Fruit fly (Drosophila melanogaster): ENCODE measurements around the gene spn-D.

spn-D gene

DNA sequence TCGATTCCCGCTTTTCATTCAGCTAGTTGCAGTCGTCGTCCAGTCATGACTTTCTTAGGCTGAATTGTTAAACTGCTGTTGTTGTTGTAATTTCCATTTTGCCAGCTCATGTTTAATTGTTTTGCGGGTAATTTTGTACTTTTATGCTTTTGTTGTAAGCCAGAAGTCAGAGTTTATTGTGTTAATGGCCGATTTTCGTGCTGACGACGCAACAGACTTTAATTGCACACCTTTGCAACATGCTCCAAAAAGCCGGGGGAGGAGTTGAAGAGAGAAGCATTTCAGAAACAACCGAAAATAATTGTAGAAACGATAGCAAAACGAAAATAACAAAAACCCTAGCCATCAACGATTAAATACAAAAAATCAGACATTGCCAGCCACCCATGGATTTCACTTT is 26.8 kb upstream of the spn-D start:
- TF ChIP-seq Eip93F (GFP tag; optimal IDR thresholded peaks at IDR 0.05) (no peak), Met (GFP tag; optimal IDR thresholded peaks at IDR 0.05) (no peak), CG9139 (GFP tag; optimal IDR thresholded peaks at IDR 0.05) (no peak), vri (GFP tag; optimal IDR thresholded peaks at IDR 0.05) (no peak), OdsH (GFP tag; optimal IDR thresholded peaks at IDR 0.05) (no peak), Smox (GFP tag; optimal IDR thresholded peaks at IDR 0.05) (no peak), Hr4 (GFP tag; optimal IDR thresholded peaks at IDR 0.05) (no peak), Eip75B (GFP tag; optimal IDR thresholded peaks at IDR 0.05) (no peak), salr (GFP tag; optimal IDR thresholded peaks at IDR 0.05) (no peak), CG7368 (GFP tag; optimal IDR thresholded peaks at IDR 0.05) (no peak)

DNA sequence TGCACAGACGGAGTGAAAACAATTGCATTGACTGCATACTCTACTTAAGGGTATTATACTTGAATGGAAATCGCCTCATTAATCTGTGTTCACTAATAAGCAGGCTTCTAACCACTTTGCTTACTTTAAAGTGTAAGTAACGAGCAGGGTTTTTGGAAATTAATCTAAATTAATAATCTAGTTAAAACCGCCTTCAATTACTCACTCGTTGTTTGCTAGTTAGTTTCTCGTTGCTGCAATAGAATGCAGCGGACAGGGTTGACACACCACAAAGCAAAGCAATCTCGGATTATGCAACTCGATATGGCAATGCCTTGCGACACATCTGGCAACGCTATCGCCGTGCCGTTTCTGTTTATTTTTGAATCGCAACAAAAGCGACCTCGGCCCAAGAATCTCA is 25.6 kb upstream of the spn-D start:
- peak; percentile 60 for TF ChIP-seq CG8319 (GFP tag; optimal IDR thresholded peaks at IDR 0.05)
- TF ChIP-seq CG11294 (GFP tag; IDR thresholded peaks at IDR 0.05), result no peak
- TF ChIP-seq CG10669 (GFP tag; optimal IDR thresholded peaks at IDR 0.05), result peak; percentile 68
- peak; percentile 37 for TF ChIP-seq CG10631 (GFP tag; optimal IDR thresholded peaks at IDR 0.05)
- TF ChIP-seq topi (GFP tag; optimal IDR thresholded peaks at IDR 0.05), result peak; percentile 80
- peak; percentile 26 for TF ChIP-seq spab (GFP tag; optimal IDR thresholded peaks at IDR 0.05)
- peak in 1 of 2 experiments; percentile 55 for TF ChIP-seq ss (GFP tag; optimal IDR thresholded peaks at IDR 0.05)
- no peak for TF ChIP-seq Gug (GFP tag; IDR thresholded peaks at IDR 0.05)
- peak; percentile 62 for TF ChIP-seq Eip93F (GFP tag; optimal IDR thresholded peaks at IDR 0.05)
- peak; percentile 39 for TF ChIP-seq Ets96B (tag; optimal IDR thresholded peaks at IDR 0.05)
- TF ChIP-seq net (GFP tag; optimal IDR thresholded peaks at IDR 0.05), result peak; percentile 38
- TF ChIP-seq vri (GFP tag; optimal IDR thresholded peaks at IDR 0.05), result peak; percentile 49
- TF ChIP-seq acj6 (GFP tag; optimal IDR thresholded peaks at IDR 0.05), result peak; percentile 62
- no peak for TF ChIP-seq Lpt (GFP tag; optimal IDR thresholded peaks at IDR 0.05)
- TF ChIP-seq CG31627 (GFP tag; optimal IDR thresholded peaks at IDR 0.05), result peak; percentile 78
- peak; percentile 69 for TF ChIP-seq CG6792 (GFP tag; optimal IDR thresholded peaks at IDR 0.05)
- TF ChIP-seq Hr39 (GFP tag; optimal IDR thresholded peaks at IDR 0.05), result peak; percentile 69
- TF ChIP-seq Eip75B (GFP tag; optimal IDR thresholded peaks at IDR 0.05), result peak; percentile 75
- no peak for TF ChIP-seq CG8119 (GFP tag; IDR thresholded peaks at IDR 0.05)
- TF ChIP-seq fd59A (GFP tag; optimal IDR thresholded peaks at IDR 0.05), result peak; percentile 13
- TF ChIP-seq Hr4 (GFP tag; optimal IDR thresholded peaks at IDR 0.05), result peak; percentile 54
- peak; percentile 75 for TF ChIP-seq esn (GFP tag; optimal IDR thresholded peaks at IDR 0.05)
- TF ChIP-seq Sox15 (GFP tag; optimal IDR thresholded peaks at IDR 0.05), result peak; percentile 82
- TF ChIP-seq lz (GFP tag; optimal IDR thresholded peaks at IDR 0.05), result peak; percentile 82
- peak; percentile 69 for TF ChIP-seq Met (GFP tag; optimal IDR thresholded peaks at IDR 0.05)
- peak; percentile 3 for TF ChIP-seq CG16779 (tag; optimal IDR thresholded peaks at IDR 0.05)
- no peak for TF ChIP-seq dac (GFP tag; optimal IDR thresholded peaks at IDR 0.05)
- TF ChIP-seq dsx (GFP tag; optimal IDR thresholded peaks at IDR 0.05; ENCODE audit: poor library complexity, severe bottlenecking), result peak; percentile 14
- TF ChIP-seq pdm3 (GFP tag; optimal IDR thresholded peaks at IDR 0.05), result peak; percentile 68
- peak; percentile 65 for TF ChIP-seq Ets21C (GFP tag; optimal IDR thresholded peaks at IDR 0.05)
- peak; percentile 72 for TF ChIP-seq CG34406 (GFP tag; optimal IDR thresholded peaks at IDR 0.05)
- TF ChIP-seq CG6854 (GFP tag; optimal IDR thresholded peaks at IDR 0.05), result peak; percentile 21
- peak; percentile 48 for TF ChIP-seq Blimp-1 (GFP tag; optimal IDR thresholded peaks at IDR 0.05)
- TF ChIP-seq Smox (GFP tag; optimal IDR thresholded peaks at IDR 0.05), result peak; percentile 68
- peak; percentile 66 for TF ChIP-seq Sox102F (GFP tag; optimal IDR thresholded peaks at IDR 0.05)
- TF ChIP-seq achi (GFP tag; optimal IDR thresholded peaks at IDR 0.05), result peak; percentile 59
- TF ChIP-seq svp (GFP tag), result peak; percentile 88
- TF ChIP-seq fkh (GFP tag; optimal IDR thresholded peaks at IDR 0.05), result no peak
- TF ChIP-seq CG11902 (GFP tag; optimal IDR thresholded peaks at IDR 0.05), result peak; percentile 72
- peak; percentile 41 for TF ChIP-seq CG11762 (GFP tag; optimal IDR thresholded peaks at IDR 0.05; ENCODE audit: insufficient read depth)
- no peak for TF ChIP-seq fd85E (GFP tag; optimal IDR thresholded peaks at IDR 0.05)
- TF ChIP-seq CG15336 (GFP tag; IDR thresholded peaks at IDR 0.05), result peak; percentile 52; the same call in 1 of the 2 replicates
- TF ChIP-seq CG4318 (GFP tag; optimal IDR thresholded peaks at IDR 0.05), result peak; percentile 37
- TF ChIP-seq CG6808 (GFP tag; optimal IDR thresholded peaks at IDR 0.05), result peak; percentile 12
- TF ChIP-seq CG3032 (tag; optimal IDR thresholded peaks at IDR 0.05), result peak; percentile 45

All from whole organism, prepupa.